Fruit fly (Drosophila melanogaster): ENCODE results near the gene CG42819.

Gene CG42819

DNA sequence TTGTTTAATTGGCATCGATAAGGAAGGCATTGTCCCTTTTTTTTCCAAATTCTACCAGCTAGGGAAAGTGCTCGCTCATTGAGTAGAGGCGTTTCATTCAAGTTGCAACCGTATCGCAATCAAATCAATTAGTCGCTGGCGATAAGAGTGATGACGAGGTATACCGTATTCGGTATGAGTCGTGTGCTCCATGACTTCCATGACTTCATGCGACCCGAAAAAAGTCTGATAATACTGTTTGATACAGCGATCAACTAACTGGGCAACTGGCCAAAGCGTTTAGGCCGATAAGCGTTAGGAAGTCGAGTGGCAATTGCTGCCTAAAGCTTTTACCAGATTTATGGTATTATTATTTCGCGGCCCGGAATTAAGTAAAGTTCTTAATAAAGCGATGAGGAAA, 44.6 kb downstream of the CG42819 start:
- TF ChIP-seq CG17806 (tag; optimal IDR thresholded peaks at IDR 0.05), result no peak
- TF ChIP-seq CG4496 (GFP tag; IDR thresholded peaks at IDR 0.05), result no peak

dm6 chr2L:8342395-8342794, 46.7 kb downstream of the CG42819 start, which contains the start of gene CG14273:
Gene CG14273 (plus strand): TSS chr2L:8342695.
- no peak for TF ChIP-seq CG17806 (tag; optimal IDR thresholded peaks at IDR 0.05)
- TF ChIP-seq fd96Ca (GFP tag; IDR thresholded peaks at IDR 0.05), result no peak
- TF ChIP-seq CG15710 (tag; optimal IDR thresholded peaks at IDR 0.05), result no peak
- TF ChIP-seq CG8301 (tag; optimal IDR thresholded peaks at IDR 0.05), result no peak
- TF ChIP-seq CG13204 (GFP tag; optimal IDR thresholded peaks at IDR 0.05), result no peak
- no peak for TF ChIP-seq EcR (GFP tag; optimal IDR thresholded peaks at IDR 0.05)

- TF ChIP-seq CG4496 (GFP tag; IDR thresholded peaks at IDR 0.05) (no peak), Snoo (tag; optimal IDR thresholded peaks at IDR 0.05) (no peak), CG14655 (GFP tag; optimal IDR thresholded peaks at IDR 0.05) (no peak), CG10348 (GFP tag; IDR thresholded peaks at IDR 0.05) (no peak), CG9948 (tag; optimal IDR thresholded peaks at IDR 0.05) (no peak), Ets98B (GFP tag; IDR thresholded peaks at IDR 0.05) (no peak), CG15710 (tag; optimal IDR thresholded peaks at IDR 0.05) (no peak), CG8159 (tag; optimal IDR thresholded peaks at IDR 0.05) (no peak), D1 (tag; optimal IDR thresholded peaks at IDR 0.05) (no peak), CG17806 (tag; optimal IDR thresholded peaks at IDR 0.05) (no peak), CG8301 (tag; optimal IDR thresholded peaks at IDR 0.05) (no peak), CG12605 (GFP tag; IDR thresholded peaks at IDR 0.05) (no peak), gl (tag; optimal IDR thresholded peaks at IDR 0.05) (no peak), Pif1B (GFP tag; optimal IDR thresholded peaks at IDR 0.05) (no peak), CG34367 (tag; optimal IDR thresholded peaks at IDR 0.05) (no peak)
Measured at dm6 chr2L:8339751-8340349, 49.3 kb downstream of the CG42819 start.
